Fruit fly (Drosophila melanogaster) whole organism, embryonic: Measurements from ENCODE around the gene CG31265.

Source experiments
- Atf-2 ChIP-seq: fragments of 200-800 bp; sonication (Bioruptor generic); optimal IDR thresholded peaks from 2 replicates; lab custom pipeline; 2016; ENCODE audit warnings: missing biosample characterization, missing genetic modification characterization
- Bteb2 ChIP-seq: fragments of 200-800 bp; sonication (Bioruptor generic); optimal IDR thresholded peaks from 2 replicates; lab custom pipeline; 2016; ENCODE audit warnings: missing biosample characterization, missing genetic modification characterization
- C15 ChIP-seq: fragments of 200-800 bp; sonication (Bioruptor generic); IDR thresholded peaks from 3 replicates; pipeline ENCODE4 v1.3.6; 2022; ENCODE audit warnings: missing biosample characterization, missing genetic modification characterization
- CG10209 ChIP-seq: fragments of 200-800 bp; sonication (Bioruptor generic); optimal IDR thresholded peaks from 3 replicates; lab custom pipeline; 2017; ENCODE audit warnings: missing biosample characterization, mild to moderate bottlenecking, missing genetic modification characterization, missing genetic modification reagents
- CG10267 ChIP-seq: fragments of 200-800 bp; sonication (Bioruptor generic); optimal IDR thresholded peaks from 2 replicates; lab custom pipeline; 2018; ENCODE audit warnings: missing biosample characterization, mild to moderate bottlenecking, missing genetic modification characterization, moderate library complexity
- CG11560 ChIP-seq: fragments of 200-800 bp; sonication (Bioruptor generic); IDR thresholded peaks from 3 replicates; pipeline ENCODE4 v1.3.6; 2022; ENCODE audit warnings: missing biosample characterization, missing genetic modification characterization
- CG12942 ChIP-seq: fragments of 200-800 bp; sonication (Bioruptor generic); optimal IDR thresholded peaks from 3 replicates; lab custom pipeline; 2016; ENCODE audit warnings: missing biosample characterization, missing genetic modification characterization
- CG14965 ChIP-seq: fragments of 200-800 bp; sonication (Bioruptor generic); optimal IDR thresholded peaks from 2 replicates; lab custom pipeline; 2016; ENCODE audit warnings: missing biosample characterization, missing genetic modification characterization, borderline replicate concordance
- CG15601 ChIP-seq: fragments of 200-800 bp; sonication (Bioruptor generic); optimal IDR thresholded peaks from 3 replicates; lab custom pipeline; 2019; ENCODE audit warnings: missing biosample characterization, mild to moderate bottlenecking, missing genetic modification characterization, moderate library complexity
- CG17361 ChIP-seq: fragments of 200-800 bp; sonication (Bioruptor generic); IDR thresholded peaks from 3 replicates; pipeline ENCODE4 v1.3.6; 2022; ENCODE audit warnings: missing biosample characterization, missing genetic modification characterization
- CG2199 ChIP-seq: fragments of 200-800 bp; sonication (Bioruptor generic); IDR thresholded peaks from 3 replicates; pipeline ENCODE4 v1.3.6; 2022; ENCODE audit warnings: missing biosample characterization, missing genetic modification characterization
- CG30431 ChIP-seq: fragments of 200-800 bp; sonication (Bioruptor generic); optimal IDR thresholded peaks from 2 replicates; lab custom pipeline; 2017; ENCODE audit warnings: missing biosample characterization, missing genetic modification characterization
- CG31365 ChIP-seq: fragments of 200-800 bp; sonication (Bioruptor generic); optimal IDR thresholded peaks from 2 replicates; lab custom pipeline; 2018; ENCODE audit warnings: missing biosample characterization, mild to moderate bottlenecking, missing genetic modification characterization
- CG32772 ChIP-seq: fragments of 200-800 bp; sonication (Bioruptor generic); IDR thresholded peaks from 2 replicates; pipeline ENCODE4 v1.3.6; 2022; ENCODE audit warnings: missing biosample characterization, missing genetic modification characterization
- CG3726 ChIP-seq: fragments of 200-800 bp; sonication (Bioruptor generic); IDR thresholded peaks from 3 replicates; pipeline ENCODE4, ENCODE4 v1.3.6; 2022; ENCODE audit warnings: missing biosample characterization, missing genetic modification characterization
- CG3838 ChIP-seq: fragments of 200-800 bp; sonication (Bioruptor generic); optimal IDR thresholded peaks from 3 replicates; lab custom pipeline; 2016; ENCODE audit warnings: missing biosample characterization, missing genetic modification characterization
- CG3995 ChIP-seq: fragments of 200-800 bp; sonication (Bioruptor generic); optimal IDR thresholded peaks from 3 replicates; lab custom pipeline; 2016; ENCODE audit warnings: missing biosample characterization, missing genetic modification characterization
- CG4707 ChIP-seq: fragments of 200-800 bp; sonication (Bioruptor generic); optimal IDR thresholded peaks from 2 replicates; lab custom pipeline; 2018; ENCODE audit warnings: missing biosample characterization, mild to moderate bottlenecking, missing genetic modification characterization, moderate library complexity
- CG4730 ChIP-seq: fragments of 200-800 bp; sonication (Bioruptor generic); IDR thresholded peaks from 2 replicates; pipeline ENCODE4 v1.3.6; 2022; ENCODE audit warnings: missing biosample characterization, missing genetic modification characterization
- CG6272 ChIP-seq: fragments of 200-800 bp; sonication (Bioruptor generic); IDR thresholded peaks from 2 replicates; pipeline ENCODE4 v1.3.6; 2022; ENCODE audit warnings: missing biosample characterization, missing genetic modification characterization
- CG8281 ChIP-seq: fragments of 200-800 bp; sonication (Bioruptor generic); optimal IDR thresholded peaks from 2 replicates; lab custom pipeline; 2018; ENCODE audit warnings: missing biosample characterization, mild to moderate bottlenecking, missing genetic modification characterization, moderate library complexity
- CG8765 ChIP-seq: fragments of 200-800 bp; sonication (Bioruptor generic); IDR thresholded peaks from 2 replicates; pipeline ENCODE4 v1.3.6; 2022; ENCODE audit warnings: missing biosample characterization, missing genetic modification characterization
- CTCF ChIP-seq: fragments of 200-800 bp; sonication (Bioruptor generic); optimal IDR thresholded peaks from 2 replicates; lab custom pipeline; 2017; ENCODE audit warnings: missing biosample characterization, mild to moderate bottlenecking, missing genetic modification characterization, moderate library complexity
- D19B ChIP-seq: fragments of 200-800 bp; sonication (Bioruptor generic); optimal IDR thresholded peaks from 2 replicates; lab custom pipeline; 2017; ENCODE audit warnings: missing biosample characterization, mild to moderate bottlenecking, missing genetic modification characterization
- Dp ChIP-seq: fragments of 200-800 bp; sonication (Bioruptor generic); optimal IDR thresholded peaks from 2 replicates; lab custom pipeline; 2018; ENCODE audit warnings: missing biosample characterization, mild to moderate bottlenecking, missing genetic modification characterization, moderate library complexity
- Ets97D ChIP-seq: fragments of 200-800 bp; sonication (Bioruptor generic); optimal IDR thresholded peaks from 3 replicates; lab custom pipeline; 2016; ENCODE audit warnings: missing biosample characterization, missing genetic modification characterization
- Gsc ChIP-seq: fragments of 200-800 bp; sonication (Bioruptor generic); IDR thresholded peaks from 2 replicates; pipeline ENCODE4 v1.3.6; 2022; ENCODE audit warnings: missing biosample characterization, missing genetic modification characterization
- Jarid2 ChIP-seq: fragments of 200-800 bp; sonication (Bioruptor generic); optimal IDR thresholded peaks from 3 replicates; lab custom pipeline; 2017; ENCODE audit warnings: mild to moderate bottlenecking, missing biosample characterization, missing genetic modification reagents, missing genetic modification characterization
- Meics ChIP-seq: fragments of 200-800 bp; sonication (Bioruptor generic); optimal IDR thresholded peaks from 2 replicates; lab custom pipeline; 2017; ENCODE audit warnings: missing biosample characterization, mild to moderate bottlenecking, missing genetic modification characterization
- Nf-YA ChIP-seq: fragments of 200-800 bp; sonication (Bioruptor generic); IDR thresholded peaks from 2 replicates; pipeline ENCODE4 v1.3.6; 2022; ENCODE audit warnings: missing biosample characterization, missing genetic modification characterization
- NfI ChIP-seq: fragments of 200-800 bp; sonication (Bioruptor generic); optimal IDR thresholded peaks from 3 replicates; lab custom pipeline; 2018; ENCODE audit warnings: missing biosample characterization, mild to moderate bottlenecking, missing genetic modification characterization, moderate library complexity
- Oli ChIP-seq: fragments of 200-800 bp; sonication (Bioruptor generic); optimal IDR thresholded peaks from 2 replicates; lab custom pipeline; 2018; ENCODE audit warnings: missing biosample characterization, mild to moderate bottlenecking, missing genetic modification characterization, moderate library complexity
- Poxn ChIP-seq: fragments of 200-800 bp; sonication (Bioruptor generic); IDR thresholded peaks from 2 replicates; pipeline ENCODE4 v1.3.6; 2022; ENCODE audit warnings: missing biosample characterization, missing genetic modification characterization
- Sin3A ChIP-seq: fragments of >200 bp; optimal IDR thresholded peaks from 2 replicates; lab custom pipeline; 2018
- Xrp1 ChIP-seq: fragments of 200-800 bp; sonication (Bioruptor generic); IDR thresholded peaks from 2 replicates; pipeline ENCODE4 v1.3.6; 2022; ENCODE audit warnings: missing biosample characterization, missing genetic modification characterization
- amos ChIP-seq: fragments of 200-800 bp; sonication (Bioruptor generic); IDR thresholded peaks from 2 replicates; pipeline ENCODE4 v1.3.6; 2022; ENCODE audit warnings: missing biosample characterization, missing genetic modification characterization; ENCODE audit not compliant: partially characterized antibody
- cas ChIP-seq: fragments of 200-800 bp; sonication (Bioruptor generic); IDR thresholded peaks from 2 replicates; pipeline ENCODE4 v1.3.6; 2022; ENCODE audit warnings: missing biosample characterization, missing genetic modification characterization
- dan ChIP-seq: fragments of 200-800 bp; sonication (Bioruptor generic); IDR thresholded peaks from 2 replicates; pipeline ENCODE4 v1.3.6; 2022; ENCODE audit warnings: missing biosample characterization, missing genetic modification characterization
- dpn ChIP-seq, 2 experiments: fragments of 200-800 bp; sonication (Bioruptor generic); optimal IDR thresholded peaks; 3 replicates each; lab custom pipeline; 2016; ENCODE audit warnings: missing biosample characterization in 2 of 2, missing genetic modification characterization in 2 of 2
- eyg ChIP-seq: fragments of 200-800 bp; sonication (Bioruptor generic); optimal IDR thresholded peaks from 3 replicates; lab custom pipeline; 2016; ENCODE audit warnings: missing biosample characterization, missing genetic modification characterization
- fd3F ChIP-seq: fragments of 200-800 bp; sonication (Bioruptor generic); optimal IDR thresholded peaks from 2 replicates; lab custom pipeline; 2018; ENCODE audit warnings: missing biosample characterization, mild to moderate bottlenecking, missing genetic modification characterization, moderate library complexity
- fd96Cb ChIP-seq: fragments of 200-800 bp; sonication (Bioruptor generic); optimal IDR thresholded peaks from 2 replicates; lab custom pipeline; 2018; ENCODE audit warnings: missing biosample characterization, mild to moderate bottlenecking, missing genetic modification characterization, moderate library complexity
- gsb ChIP-seq: fragments of 200-800 bp; sonication (Bioruptor generic); IDR thresholded peaks from 2 replicates; pipeline ENCODE4 v1.3.6; 2022; ENCODE audit warnings: missing biosample characterization, missing genetic modification characterization
- gsb-n ChIP-seq: fragments of 200-800 bp; sonication (Bioruptor generic); optimal IDR thresholded peaks from 3 replicates; lab custom pipeline; 2018; ENCODE audit warnings: missing biosample characterization, mild to moderate bottlenecking, missing genetic modification characterization
- gt ChIP-seq: fragments of 200-800 bp; sonication (Bioruptor generic); IDR thresholded peaks from 2 replicates; pipeline ENCODE4 v1.3.6; 2022; ENCODE audit warnings: missing biosample characterization, missing genetic modification characterization
- lmd ChIP-seq: fragments of 200-800 bp; sonication (Bioruptor generic); IDR thresholded peaks from 2 replicates; pipeline ENCODE4 v1.3.6; 2022; ENCODE audit warnings: missing biosample characterization, missing genetic modification characterization
- nau ChIP-seq: fragments of 200-800 bp; sonication (Bioruptor generic); optimal IDR thresholded peaks from 3 replicates; lab custom pipeline; 2017; ENCODE audit warnings: missing biosample characterization, mild to moderate bottlenecking, missing genetic modification characterization, missing genetic modification reagents
- repo ChIP-seq: fragments of 200-800 bp; sonication (Bioruptor generic); optimal IDR thresholded peaks from 2 replicates; lab custom pipeline; 2016; ENCODE audit warnings: missing biosample characterization, missing genetic modification characterization
- slou ChIP-seq: fragments of 200-800 bp; sonication (Bioruptor generic); optimal IDR thresholded peaks from 3 replicates; lab custom pipeline; 2016; ENCODE audit warnings: missing biosample characterization, missing genetic modification characterization
- trem ChIP-seq: fragments of 200-800 bp; optimal IDR thresholded peaks from 3 replicates; lab custom pipeline; 2019; ENCODE audit warnings: missing biosample characterization, mild to moderate bottlenecking, missing genetic modification characterization, moderate library complexity
- zf30C ChIP-seq: fragments of 200-800 bp; sonication (Bioruptor generic); optimal IDR thresholded peaks from 3 replicates; lab custom pipeline; 2018; ENCODE audit warnings: missing biosample characterization, mild to moderate bottlenecking, missing genetic modification characterization

The CG31265 gene

DNA sequence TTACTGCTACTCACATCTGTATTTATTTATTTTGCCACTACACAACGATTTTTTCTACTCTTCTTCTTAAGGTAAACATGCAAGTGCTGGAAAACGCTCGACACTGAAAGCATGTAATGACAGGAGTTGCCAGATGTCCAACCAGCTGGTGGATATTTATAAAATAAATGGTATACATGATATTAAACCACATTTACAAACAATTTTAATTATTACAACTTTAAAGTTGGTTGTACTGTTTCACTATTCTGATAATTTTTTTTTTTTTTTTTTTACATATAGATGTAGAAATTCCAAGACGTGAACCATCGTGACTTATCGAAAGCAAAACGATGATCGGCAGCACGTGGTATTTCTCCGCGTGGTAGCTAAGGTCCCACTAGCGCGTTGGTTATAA lies 48.2 kb upstream of the CG31265 start, which contains the start of the genes Keap1 and kuk (continued):
- peak; percentile 13; the same call in 1 of the 3 replicates for TF ChIP-seq CG11560
- peak; percentile 27 for TF ChIP-seq repo (GFP tag; lab: Kevin White, UChicago)
- TF ChIP-seq CG30431 (GFP tag; lab: Kevin White, UChicago), result no peak
- peak; percentile 71 for TF ChIP-seq NfI (GFP tag; lab: Kevin White, UChicago)
- TF ChIP-seq Bteb2 (GFP tag; lab: Kevin White, UChicago), result peak; percentile 49
- TF ChIP-seq CG10267 (tag; lab: Kevin White, UChicago), result peak; percentile 99
- TF ChIP-seq Ets97D (GFP tag; lab: Kevin White, UChicago), result peak; percentile 90
- TF ChIP-seq Dp (GFP tag; lab: Kevin White, UChicago), result peak; percentile 71
- peak; percentile 56 for TF ChIP-seq gsb-n (tag; lab: Kevin White, UChicago)
- peak; percentile 1 for TF ChIP-seq CG15601
- peak; percentile 37 for TF ChIP-seq fd3F (GFP tag; lab: Kevin White, UChicago)
- TF ChIP-seq zf30C (GFP tag; lab: Kevin White, UChicago), result no peak
- peak; percentile 46; the same call in 1 of the 2 replicates for TF ChIP-seq lmd
- peak; percentile 40; the same call in 1 of the 2 replicates for TF ChIP-seq cas (GFP tag; lab: Robert Waterston, UW)
- peak; percentile 27 for TF ChIP-seq Atf-2 (GFP tag; lab: Kevin White, UChicago)
- TF ChIP-seq dpn (GFP tag; optimal IDR thresholded peaks at IDR 0.05; lab: Kevin White, UChicago), result peak; percentile 65 to 71
- no peak for TF ChIP-seq Gsc (GFP tag; lab: Robert Waterston, UW)
- no peak for TF ChIP-seq CG8281
- peak; percentile 46; the same call in 1 of the 2 replicates for TF ChIP-seq CG32772 (GFP tag; lab: Robert Waterston, UW)
- TF ChIP-seq C15 (GFP tag; lab: Robert Waterston, UW), result no peak
- TF ChIP-seq Oli (tag; lab: Kevin White, UChicago), result peak; percentile 3
- peak; percentile 57 for TF ChIP-seq CG12942 (GFP tag; lab: Kevin White, UChicago)
- TF ChIP-seq CG4707 (GFP tag; lab: Kevin White, UChicago), result no peak
- no peak for TF ChIP-seq dan (GFP tag; lab: Robert Waterston, UW)
- TF ChIP-seq CG3726 (GFP tag; lab: Robert Waterston, UW), result no peak
- TF ChIP-seq trem (tag; lab: Kevin White, UChicago), result peak; percentile 86
- peak; percentile 44 for TF ChIP-seq CG3995 (GFP tag; lab: Kevin White, UChicago)
- TF ChIP-seq slou (GFP tag; lab: Kevin White, UChicago), result peak; percentile 74
- TF ChIP-seq CG10209 (GFP tag; lab: Kevin White, UChicago), result peak; percentile 41
- peak; percentile 50 for TF ChIP-seq D19B (GFP tag; lab: Kevin White, UChicago)
- TF ChIP-seq nau (GFP tag; lab: Kevin White, UChicago), result no peak
- TF ChIP-seq Meics (GFP tag; lab: Kevin White, UChicago), result no peak

DNA sequence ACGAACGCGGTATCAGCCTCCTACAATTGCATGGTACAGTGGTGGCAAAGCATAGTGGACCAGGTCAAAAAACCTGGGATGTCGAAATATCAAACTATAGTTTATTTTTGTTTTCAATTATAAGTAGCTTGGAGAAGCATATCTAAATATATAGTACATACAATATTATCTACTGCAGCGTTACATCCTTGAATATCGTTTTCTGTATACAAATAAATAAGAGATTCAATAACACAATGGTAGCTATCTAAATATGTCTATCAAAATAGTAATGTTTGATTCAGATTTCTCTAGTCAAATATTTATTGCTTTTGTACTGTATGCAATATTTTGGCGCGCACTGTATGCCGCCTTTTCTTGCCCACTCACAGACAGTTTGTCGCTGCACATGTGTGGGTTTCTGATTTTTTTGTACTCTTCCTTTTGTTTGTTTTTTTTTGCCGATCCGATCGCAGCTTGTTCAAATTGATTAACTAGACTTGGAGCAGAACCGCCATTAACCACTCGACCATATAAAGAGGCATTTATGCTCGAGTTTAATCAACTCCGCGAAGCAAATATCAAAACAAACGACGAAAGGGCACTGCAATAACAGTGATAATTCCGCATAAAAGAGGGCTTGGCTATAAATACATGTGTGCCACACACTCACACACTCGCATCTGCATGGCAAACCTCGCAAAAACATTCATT lies 47.2 kb upstream of the CG31265 start:
- TF ChIP-seq Poxn (GFP tag; lab: Robert Waterston, UW) (peak; percentile 56), gsb (GFP tag; lab: Robert Waterston, UW) (peak; percentile 84), CG6272 (GFP tag; lab: Robert Waterston, UW) (peak; percentile 82), CG8765 (peak; percentile 73), eyg (GFP tag; lab: Kevin White, UChicago) (peak; percentile 81), CG17361 (GFP tag; lab: Robert Waterston, UW) (peak; percentile 96), Jarid2 (GFP tag; lab: Kevin White, UChicago) (peak; percentile 82), amos (no peak), CTCF (GFP tag; lab: Kevin White, UChicago) (peak; percentile 71), Xrp1 (peak; percentile 97), CG4730 (GFP tag; lab: Robert Waterston, UW) (peak; percentile 82), Sin3A (lab: Kevin White, UChicago) (no peak), Nf-YA (GFP tag; lab: Robert Waterston, UW) (peak; percentile 78), CG2199 (GFP tag; lab: Robert Waterston, UW) (peak; percentile 87), fd96Cb (peak; percentile 94), gt (GFP tag; lab: Robert Waterston, UW) (peak; percentile 76), CG3838 (GFP tag; lab: Kevin White, UChicago) (peak; percentile 90), CG14965 (peak; percentile 55), CG31365 (peak; percentile 80)
